Worm (Caenorhabditis elegans) whole organism, early embryonic: Measurements from ENCODE around the gene T07D3.2.

Source experiments
- F13C5.2 ChIP-seq: sonication (generic microtip); optimal IDR thresholded peaks from 2 replicates; lab custom pipeline; 2017; ENCODE audit warnings: mild to moderate bottlenecking, missing genetic modification characterization, inconsistent platforms, missing compliant biosample characterization
- aly-1 ChIP-seq: sonication (generic microtip); optimal IDR thresholded peaks from 2 replicates; lab custom pipeline; 2016; ENCODE audit warnings: missing genetic modification characterization, missing compliant biosample characterization
- ama-1 ChIP-seq: fragments of 150-350 bp; optimal IDR thresholded peaks from 2 replicates; lab custom pipeline; 2014
- ceh-13 ChIP-seq: fragments of 200-800 bp; sonication (Bioruptor generic); optimal IDR thresholded peaks from 2 replicates; lab custom pipeline; 2018; ENCODE audit warnings: mild to moderate bottlenecking, missing genetic modification characterization, missing compliant biosample characterization
- ets-7 ChIP-seq: sonication (generic microtip); optimal IDR thresholded peaks from 2 replicates; lab custom pipeline; 2016; ENCODE audit warnings: missing genotype, missing genetic modification characterization, missing compliant biosample characterization
- flt-1 ChIP-seq: fragments of 200-800 bp; sonication (Bioruptor generic); IDR thresholded peaks from 2 replicates; pipeline ENCODE4 v1.3.6; 2022; ENCODE audit warnings: missing genetic modification characterization, missing compliant biosample characterization
- hmbx-1 ChIP-seq: sonication (generic microtip); optimal IDR thresholded peaks from 2 replicates; lab custom pipeline; 2016; ENCODE audit warnings: mild to moderate bottlenecking, missing genetic modification characterization, missing compliant biosample characterization
- hmg-4 ChIP-seq: fragments of 200-800 bp; sonication (Bioruptor generic); optimal IDR thresholded peaks from 2 replicates; lab custom pipeline; 2018; ENCODE audit warnings: mild to moderate bottlenecking, missing genetic modification characterization, missing compliant biosample characterization
- pes-1 ChIP-seq: fragments of 200-800 bp; sonication (Bioruptor generic); IDR thresholded peaks from 2 replicates; pipeline ENCODE4 v1.3.6; 2022; ENCODE audit warnings: missing genetic modification reagents, missing genetic modification characterization, missing compliant biosample characterization
- scrt-1 ChIP-seq: fragments of 200-800 bp; sonication (Bioruptor generic); IDR thresholded peaks from 2 replicates; pipeline ENCODE4 v1.3.6; 2022; ENCODE audit warnings: missing genetic modification characterization, missing compliant biosample characterization
- sea-1 ChIP-seq: fragments of 200-800 bp; sonication (Bioruptor generic); conservative IDR thresholded peaks from 2 replicates; pipeline ENCODE4 v1.3.6; 2022; ENCODE audit warnings: missing genetic modification characterization, missing compliant biosample characterization
- tbx-11 ChIP-seq: fragments of 200-800 bp; sonication (Bioruptor generic); IDR thresholded peaks from 2 replicates; pipeline ENCODE4 v1.3.6; 2022; ENCODE audit warnings: missing genetic modification characterization, missing compliant biosample characterization
- tbx-37 ChIP-seq: fragments of 200-800 bp; sonication (Bioruptor generic); conservative IDR thresholded peaks from 2 replicates; pipeline ENCODE4 v1.3.6; 2022; ENCODE audit warnings: missing genetic modification reagents, missing genetic modification characterization, missing compliant biosample characterization
- tra-4 ChIP-seq: sonication (generic microtip); optimal IDR thresholded peaks from 2 replicates; lab custom pipeline; 2017; ENCODE audit warnings: missing genetic modification characterization, missing compliant biosample characterization

DNA sequence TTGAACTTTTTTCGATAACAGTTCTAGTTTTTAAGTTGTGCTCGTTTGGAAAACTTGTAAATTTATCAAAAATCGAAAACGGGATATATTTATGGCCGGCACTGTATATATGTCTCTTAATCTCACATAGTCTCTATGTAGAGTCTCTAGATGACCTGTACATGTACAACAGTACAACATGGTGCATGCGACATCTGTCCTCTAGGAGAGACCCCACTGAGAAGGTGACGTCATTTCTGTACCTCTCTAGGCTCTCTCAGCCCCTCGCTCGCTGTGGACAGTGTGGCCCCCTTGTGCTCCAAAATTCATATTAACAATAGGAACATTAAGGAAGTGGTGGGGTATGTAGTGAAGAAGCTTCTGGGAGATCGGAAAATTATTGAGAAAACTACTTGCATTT is 35.5 kb downstream of the T07D3.2 start:
- TF ChIP-seq scrt-1 (GFP tag; lab: Robert Waterston, UW): no peak
- no peak for TF ChIP-seq flt-1 (GFP tag; lab: Robert Waterston, UW)
- TF ChIP-seq hmbx-1: no peak
- no peak for TF ChIP-seq ama-1
- no peak for TF ChIP-seq tra-4 (tag; lab: Kevin White, UChicago)
- TF ChIP-seq tbx-37 (GFP tag; lab: Robert Waterston, UW): no peak
- no peak; the same call in 1 of the 2 replicates for TF ChIP-seq pes-1 (GFP tag; lab: Robert Waterston, UW)
- no peak for TF ChIP-seq aly-1
- TF ChIP-seq ets-7: no peak
- no peak for TF ChIP-seq hmg-4 (GFP tag; lab: Kevin White, UChicago)
- no peak for TF ChIP-seq ceh-13
- 0 out of 2 replicates have a peak, but pooled peaks have one; percentile 22 for TF ChIP-seq sea-1 (GFP tag; lab: Robert Waterston, UW)
- no peak for TF ChIP-seq F13C5.2
- TF ChIP-seq tbx-11: no peak
